Worm (Caenorhabditis elegans): ENCODE measurements around the gene R05G6.9.
A peak's percentile ranks its signal among the peaks of the same experiment; 100 is the strongest.

The R05G6.9 gene

ce11 chrIV:7499302-7499701 lies 16.8 kb downstream of the R05G6.9 start (continued):
- TF ChIP-seq pha-4 (GFP tag; IDR thresholded peaks at IDR 0.05) (no peak), pha-4 (tag; optimal IDR thresholded peaks at IDR 0.05) (no peak), ceh-32 (tag; optimal IDR thresholded peaks at IDR 0.05; ENCODE audit: poor library complexity) (no peak), arid-1 (GFP tag; conservative IDR thresholded peaks at IDR 0.05) (0 out of 2 replicates have a peak, but pooled peaks have one; percentile 33), set-16 (GFP tag; IDR thresholded peaks at IDR 0.05) (no peak), zfp-3 (GFP tag; conservative IDR thresholded peaks at IDR 0.05) (no peak), daf-19 (GFP tag; conservative IDR thresholded peaks at IDR 0.05) (0 out of 2 replicates have a peak, but pooled peaks have one; percentile 18), attf-4 (tag; optimal IDR thresholded peaks at IDR 0.05) (no peak), nhr-11 (tag; optimal IDR thresholded peaks at IDR 0.05) (no peak), dve-1 (tag; optimal IDR thresholded peaks at IDR 0.05; ENCODE audit: insufficient read depth) (peak; percentile 14), aha-1 (tag) (peak; percentile 55), ces-1 (GFP tag; optimal IDR thresholded peaks at IDR 0.05) (no peak), F26F4.8 (GFP tag; conservative IDR thresholded peaks at IDR 0.05) (peak; percentile 61; the same call in 1 of the 2 replicates), madf-9 (GFP tag; conservative IDR thresholded peaks at IDR 0.05) (no peak), duxl-1 (tag; optimal IDR thresholded peaks at IDR 0.05; ENCODE audit: poor library complexity) (no peak), egl-27 (tag; optimal IDR thresholded peaks at IDR 0.05) (no peak), T20F7.1 (GFP tag; optimal IDR thresholded peaks at IDR 0.05) (no peak), unc-62 (GFP tag; optimal IDR thresholded peaks at IDR 0.05 in 1 of 2) (no peak), unc-62 (tag; optimal IDR thresholded peaks at IDR 0.05) (no peak)

- TF ChIP-seq spr-3 (GFP tag; optimal IDR thresholded peaks at IDR 0.05), result no peak
- no peak for TF ChIP-seq ceh-62 (tag; optimal IDR thresholded peaks at IDR 0.05)
- TF ChIP-seq dmd-8 (GFP tag; IDR thresholded peaks at IDR 0.05), result no peak
- TF ChIP-seq nhr-111 (GFP tag; optimal IDR thresholded peaks at IDR 0.05), result no peak
- TF ChIP-seq daf-8 (GFP tag; IDR thresholded peaks at IDR 0.05), result no peak
- no peak for TF ChIP-seq nhr-42 (GFP tag; IDR thresholded peaks at IDR 0.05)
- TF ChIP-seq attf-4 (tag; optimal IDR thresholded peaks at IDR 0.05), result no peak
- TF ChIP-seq lim-7 (GFP tag; IDR thresholded peaks at IDR 0.05), result no peak
- no peak for TF ChIP-seq R02D3.7 (tag; optimal IDR thresholded peaks at IDR 0.05)
- no peak for TF ChIP-seq mdt-29 (GFP tag; IDR thresholded peaks at IDR 0.05)
- TF ChIP-seq unc-130 (GFP tag; optimal IDR thresholded peaks at IDR 0.05), result no peak
- TF ChIP-seq daf-19 (GFP tag; conservative IDR thresholded peaks at IDR 0.05), result no peak
- TF ChIP-seq sdz-12 (GFP tag; optimal IDR thresholded peaks at IDR 0.05), result no peak
- no peak for TF ChIP-seq zip-11 (GFP tag; IDR thresholded peaks at IDR 0.05)
- no peak for TF ChIP-seq lin-13 (GFP tag; optimal IDR thresholded peaks at IDR 0.05)
- TF ChIP-seq set-16 (GFP tag; IDR thresholded peaks at IDR 0.05), result no peak
- no peak for TF ChIP-seq ces-1 (GFP tag; optimal IDR thresholded peaks at IDR 0.05)
- no peak for TF ChIP-seq jun-1 (tag; optimal IDR thresholded peaks at IDR 0.05)
- TF ChIP-seq nhr-25 (tag; optimal IDR thresholded peaks at IDR 0.05; ENCODE audit: borderline replicate concordance, insufficient read depth), result no peak
Observed at ce11 chrIV:7497750-7498149, 18.3 kb downstream of the R05G6.9 start, which contains the start of gene egas-4. egas-4 (minus strand) TSS chrIV:7497850.

ce11 chrIV:7497205-7497604 lies 18.9 kb downstream of the R05G6.9 start:
- TF ChIP-seq hmg-1.1 (GFP tag; IDR thresholded peaks at IDR 0.05) (no peak), dmd-6 (GFP tag; IDR thresholded peaks at IDR 0.05) (peak; percentile 83), pqm-1 (tag; optimal IDR thresholded peaks at IDR 0.05) (peak; percentile 23), unc-62 (GFP tag; optimal IDR thresholded peaks at IDR 0.05 in 1 of 2) (peak in 1 of 2 experiments; percentile 6), unc-62 (tag; optimal IDR thresholded peaks at IDR 0.05) (no peak), nhr-28 (tag; optimal IDR thresholded peaks at IDR 0.05) (peak; percentile 83), daf-16 (GFP tag; optimal IDR thresholded peaks at IDR 0.05) (no peak), daf-16 (tag; optimal IDR thresholded peaks at IDR 0.05) (peak; percentile 53), ceh-62 (tag; optimal IDR thresholded peaks at IDR 0.05) (no peak), arid-1 (GFP tag; conservative IDR thresholded peaks at IDR 0.05) (no peak), madf-5 (GFP tag; IDR thresholded peaks at IDR 0.05) (no peak), zip-2 (tag; optimal IDR thresholded peaks at IDR 0.05) (no peak), dmd-9 (GFP tag; IDR thresholded peaks at IDR 0.05) (no peak), php-3 (GFP tag; IDR thresholded peaks at IDR 0.05) (0 out of 2 replicates have a peak, but pooled peaks have one; percentile 38), hlh-30 (tag; optimal IDR thresholded peaks at IDR 0.05; ENCODE audit: insufficient read depth) (peak; percentile 10), mxl-3 (GFP tag; optimal IDR thresholded peaks at IDR 0.05) (peak; percentile 56), nhr-48 (tag; optimal IDR thresholded peaks at IDR 0.05) (peak; percentile 15), lin-39 (tag; optimal IDR thresholded peaks at IDR 0.05) (no peak), nhr-77 (tag; optimal IDR thresholded peaks at IDR 0.05) (peak; percentile 41)

All from whole organism, L4 larva.